Worm (Caenorhabditis elegans): Measurements from ENCODE around the gene Y46H3C.7.
"Not testable (repeated sequence)": the region's sequence is repeated elsewhere in the genome, so short reads cannot be mapped to it uniquely, and the experiment has no call there.

The Y46H3C.7 gene

DNA sequence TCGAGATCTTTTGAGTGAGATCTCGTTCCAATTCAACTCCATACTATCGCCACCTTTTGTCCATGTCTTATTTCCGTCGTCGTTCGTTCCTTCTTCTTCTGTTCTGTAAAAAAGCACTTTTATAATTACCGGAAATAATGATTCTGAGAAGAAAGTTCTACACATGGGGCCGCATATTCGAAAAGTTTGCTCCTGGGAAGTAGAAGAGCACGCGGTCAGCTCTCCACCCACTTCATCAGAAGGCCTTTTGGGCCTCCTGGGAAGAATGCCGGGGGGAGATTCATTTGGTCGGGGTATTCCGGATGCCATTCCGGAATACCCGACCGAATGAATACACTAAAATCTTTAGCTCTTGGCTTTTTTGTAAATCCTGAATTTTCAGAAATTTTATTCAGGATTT lies 1.3 kb downstream of the Y46H3C.7 start, which contains the start of gene Y46H3C.5:
Gene Y46H3C.5 (minus strand): TSS at position 2 of the 400 bp plus-strand sequence.
- TF ChIP-seq nhr-71 (tag; optimal IDR thresholded peaks at IDR 0.05); hpl-2 (GFP tag; optimal IDR thresholded peaks at IDR 0.05); unc-62 (GFP tag; optimal IDR thresholded peaks at IDR 0.05): not testable (repeated sequence)

DNA sequence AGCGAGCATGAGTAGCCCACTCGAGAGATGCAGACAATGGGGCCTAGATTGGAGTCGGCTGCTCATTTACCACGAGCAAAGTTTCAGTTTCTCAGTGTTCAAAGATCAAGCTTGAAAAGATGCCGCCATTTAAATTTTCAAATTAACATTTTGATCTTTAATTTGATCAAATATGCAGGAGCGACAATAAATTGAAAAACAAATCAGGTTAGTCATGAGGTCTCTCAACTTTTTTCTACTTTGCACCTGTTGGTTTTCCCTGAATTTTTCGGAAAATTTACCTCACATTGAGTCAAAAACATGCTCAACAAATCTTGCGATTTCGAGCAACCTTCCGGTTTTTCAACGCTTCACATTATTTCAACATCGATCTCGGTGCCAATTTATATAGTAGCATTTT lies 8.5 kb downstream of the Y46H3C.7 start, which contains the start of gene srh-5:
Gene srh-5 (plus strand): TSS at position 301 of the 400 bp plus-strand sequence.
- no peak for TF ChIP-seq ceh-63 (GFP tag; optimal IDR thresholded peaks at IDR 0.05)
- TF ChIP-seq aha-1 (tag; optimal IDR thresholded peaks at IDR 0.05) = no peak
- TF ChIP-seq pqm-1 (tag; optimal IDR thresholded peaks at IDR 0.05) = no peak
- no peak for TF ChIP-seq sptf-1 (tag; optimal IDR thresholded peaks at IDR 0.05)
- no peak for TF ChIP-seq egl-13 (tag; optimal IDR thresholded peaks at IDR 0.05)
- TF ChIP-seq nhr-71 (tag; optimal IDR thresholded peaks at IDR 0.05) = no peak
- no peak for TF ChIP-seq dpl-1 (GFP tag; optimal IDR thresholded peaks at IDR 0.05)

DNA sequence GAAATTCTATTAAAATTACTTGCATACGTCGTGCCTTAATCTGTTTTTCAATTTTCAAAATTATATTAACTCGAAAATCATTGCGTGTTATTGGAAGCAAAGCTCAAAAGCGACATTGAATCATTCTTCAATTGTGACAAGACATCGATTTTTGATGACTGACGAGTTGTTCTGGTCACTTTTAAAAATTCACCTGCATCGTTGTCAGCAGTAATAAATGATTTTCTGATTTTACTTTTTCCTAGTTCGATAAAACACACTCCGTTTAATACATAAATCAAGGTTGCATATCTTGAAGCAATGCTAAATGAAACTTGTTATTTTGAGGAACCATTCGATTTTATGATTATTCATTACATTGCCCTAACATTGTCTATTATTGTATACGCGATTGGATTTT lies 11.5 kb downstream of the Y46H3C.7 start, which contains the start of gene srh-3:
Gene srh-3 (plus strand): TSS at position 301 of the 400 bp plus-strand sequence.
- TF ChIP-seq ztf-11 (tag; optimal IDR thresholded peaks at IDR 0.05) (no peak), fkh-10 (GFP tag; optimal IDR thresholded peaks at IDR 0.05) (no peak), mdl-1 (tag; optimal IDR thresholded peaks at IDR 0.05) (no peak), vab-15 (tag; optimal IDR thresholded peaks at IDR 0.05) (no peak), ceh-8 (GFP tag; optimal IDR thresholded peaks at IDR 0.05) (no peak), nhr-76 (tag; optimal IDR thresholded peaks at IDR 0.05) (no peak), ztf-4 (tag; optimal IDR thresholded peaks at IDR 0.05) (no peak), nhr-71 (tag; optimal IDR thresholded peaks at IDR 0.05) (no peak), fos-1 (tag; optimal IDR thresholded peaks at IDR 0.05) (no peak), snpc-4 (tag; optimal IDR thresholded peaks at IDR 0.05) (no peak)

DNA sequence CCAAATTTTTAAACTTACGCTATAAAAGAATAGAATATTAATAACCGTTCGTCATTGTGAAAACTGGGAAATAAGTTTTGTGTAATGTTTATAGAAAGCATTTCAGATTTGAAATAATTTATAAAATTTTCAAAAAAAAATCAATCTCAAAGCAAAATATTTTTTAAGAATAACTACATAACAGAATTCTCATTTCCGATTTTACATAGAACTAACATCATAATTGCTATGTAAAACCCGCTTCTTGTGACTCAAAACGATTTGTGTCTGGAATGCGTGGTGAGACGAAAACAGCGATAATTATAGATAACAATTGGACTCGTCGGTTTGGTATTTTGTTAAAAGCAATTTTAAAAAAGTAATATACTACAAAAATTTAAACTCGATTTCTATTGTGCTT lies 13.1 kb downstream of the Y46H3C.7 start, which contains the start of gene srw-91:
Gene srw-91 (minus strand): TSS at position 101 of the 400 bp plus-strand sequence.
- TF ChIP-seq nhr-28 (tag; optimal IDR thresholded peaks at IDR 0.05) = no peak
- no peak for TF ChIP-seq grh-1 (GFP tag; IDR thresholded peaks at IDR 0.05)
- no peak for TF ChIP-seq isw-1 (GFP tag; IDR thresholded peaks at IDR 0.05)
- TF ChIP-seq unc-130 (tag; optimal IDR thresholded peaks at IDR 0.05) = no peak
- no peak for TF ChIP-seq lsy-2 (tag; optimal IDR thresholded peaks at IDR 0.05)
- no peak for TF ChIP-seq nhr-84 (tag; optimal IDR thresholded peaks at IDR 0.05)
- no peak for TF ChIP-seq ets-5 (GFP tag; IDR thresholded peaks at IDR 0.05)
- TF ChIP-seq fkh-4 (tag; optimal IDR thresholded peaks at IDR 0.05; ENCODE audit: borderline replicate concordance) = no peak
- TF ChIP-seq lin-35 (GFP tag; optimal IDR thresholded peaks at IDR 0.05) = no peak
- no peak for TF ChIP-seq ceh-90 (tag; optimal IDR thresholded peaks at IDR 0.05)
- no peak for TF ChIP-seq nhr-20 (tag; optimal IDR thresholded peaks at IDR 0.05)
- TF ChIP-seq snu-23 (GFP tag; optimal IDR thresholded peaks at IDR 0.05) = no peak
- TF ChIP-seq ceh-88 (GFP tag; IDR thresholded peaks at IDR 0.05) = no peak
- TF ChIP-seq alr-1 (tag; optimal IDR thresholded peaks at IDR 0.05; ENCODE audit: borderline replicate concordance) = no peak
- no peak for TF ChIP-seq snpc-4 (tag; optimal IDR thresholded peaks at IDR 0.05)

DNA sequence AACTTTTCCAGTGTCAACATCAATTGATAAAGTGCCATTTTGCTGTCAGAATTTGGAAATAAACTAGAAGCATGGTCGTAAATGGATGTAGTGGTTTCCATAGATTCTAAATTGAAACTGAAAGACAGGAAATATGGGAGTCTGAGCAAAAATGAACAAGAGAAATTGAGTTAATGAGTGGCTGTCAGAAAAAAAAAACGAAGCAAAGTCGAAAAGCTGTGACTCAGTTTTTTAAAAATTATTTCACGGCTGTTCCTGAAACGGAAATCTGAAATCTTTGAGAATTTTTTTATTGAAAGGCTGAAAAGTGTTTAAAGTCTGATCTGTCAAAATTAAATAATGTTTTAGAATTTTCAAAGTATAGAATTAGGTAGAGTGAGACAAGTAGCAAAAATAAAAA lies 15.6 kb downstream of the Y46H3C.7 start, which contains the start of gene srw-98:
Gene srw-98 (minus strand): TSS at position 101 of the 400 bp plus-strand sequence.
- TF ChIP-seq lir-3 (tag; optimal IDR thresholded peaks at IDR 0.05; ENCODE audit: poor library complexity) = no peak

DNA sequence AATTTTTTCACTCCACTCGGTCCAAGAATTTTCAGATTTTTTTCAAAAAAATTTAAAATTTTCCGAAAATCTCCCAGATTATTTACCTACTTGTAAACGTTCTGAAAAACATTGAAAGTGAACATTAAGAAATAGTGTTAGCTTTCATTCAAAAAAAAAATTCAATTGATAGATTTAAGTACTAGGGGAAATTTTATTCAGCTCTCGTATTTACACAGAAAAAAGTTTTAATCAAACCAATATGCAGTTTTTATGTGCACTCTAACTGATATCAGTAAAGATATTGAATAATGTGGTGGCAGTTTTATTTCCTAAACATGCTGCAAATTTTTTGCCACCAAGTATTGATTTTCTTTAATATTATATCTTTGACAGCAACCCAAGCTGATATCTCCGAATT lies 25.6 kb downstream of the Y46H3C.7 start, which contains the start of gene irld-42:
Gene irld-42 (plus strand): TSS at position 301 of the 400 bp plus-strand sequence.
- TF ChIP-seq mep-1 (tag; optimal IDR thresholded peaks at IDR 0.05) (no peak), hpl-2 (GFP tag; optimal IDR thresholded peaks at IDR 0.05) (no peak), ces-1 (GFP tag; optimal IDR thresholded peaks at IDR 0.05) (no peak), ets-5 (GFP tag; IDR thresholded peaks at IDR 0.05) (no peak), grh-1 (GFP tag; IDR thresholded peaks at IDR 0.05) (no peak), ceh-8 (GFP tag; optimal IDR thresholded peaks at IDR 0.05) (no peak), sox-4 (tag; optimal IDR thresholded peaks at IDR 0.05) (no peak), skn-1 (tag; optimal IDR thresholded peaks at IDR 0.05) (no peak), hlh-4 (tag; optimal IDR thresholded peaks at IDR 0.05) (no peak), hlh-17 (GFP tag; optimal IDR thresholded peaks at IDR 0.05; ENCODE audit: borderline replicate concordance) (no peak), pax-3 (tag; optimal IDR thresholded peaks at IDR 0.05) (no peak), nhr-84 (tag; optimal IDR thresholded peaks at IDR 0.05) (no peak), nhr-90 (tag; optimal IDR thresholded peaks at IDR 0.05; ENCODE audit: poor library complexity) (no peak)

Data from whole organism, L1 larva.